Worm (Caenorhabditis elegans) whole organism, L4/young adult: ENCODE data around the gene C16D9.9.

Experiments used
- W03F9.2 ChIP-seq: fragments of 150-350 bp; optimal IDR thresholded peaks from 2 replicates; lab custom pipeline; 2014; ENCODE audit warnings: missing biosample characterization, missing genetic modification characterization
- dao-5 ChIP-seq: sonication (generic microtip); optimal IDR thresholded peaks from 2 replicates; lab custom pipeline; 2016; ENCODE audit warnings: missing genotype, missing genetic modification characterization, moderate library complexity, missing compliant biosample characterization
- him-1 ChIP-seq: sonication (generic microtip); optimal IDR thresholded peaks from 2 replicates; lab custom pipeline; 2016; ENCODE audit warnings: missing genotype, missing genetic modification reagents, missing genetic modification characterization, missing compliant biosample characterization

ce11 chrV:8280770-8281169 is 16.7 kb downstream of the C16D9.9 start, which contains the start of gene str-135:
- no peak for TF ChIP-seq him-1
- TF ChIP-seq W03F9.2 (tag; lab: Kevin White, UChicago): no peak
- no peak for TF ChIP-seq dao-5
